Worm (Caenorhabditis elegans): Measurements from ENCODE around the gene prmt-4.

The prmt-4 gene

DNA sequence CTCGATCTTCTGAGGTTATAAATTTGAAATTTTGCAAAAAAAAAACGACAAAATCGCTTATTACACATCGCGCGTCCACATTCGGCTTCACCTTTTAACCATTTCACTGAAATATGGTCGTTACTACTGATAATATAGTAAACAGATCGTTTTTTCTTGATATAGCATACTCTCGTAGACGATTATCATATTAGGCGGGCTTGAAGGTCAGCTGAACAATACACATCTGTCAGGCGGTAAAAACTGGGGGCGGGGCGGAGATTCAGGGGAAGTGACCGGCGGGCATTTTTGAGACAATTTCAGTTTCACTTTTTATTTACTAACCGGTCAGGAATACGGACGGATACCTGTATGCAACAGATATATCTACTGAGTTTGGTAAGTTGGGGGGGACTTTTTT, 11.8 kb upstream of the prmt-4 start, which contains the start of gene C18H7.1:
Gene C18H7.1, plus strand, starts transcription at position 301 of the 400 bp plus-strand sequence.
- TF ChIP-seq unc-62 (GFP tag; optimal IDR thresholded peaks at IDR 0.05): no peak
- TF ChIP-seq efl-3 (GFP tag; optimal IDR thresholded peaks at IDR 0.05): no peak
- TF ChIP-seq ceh-82 (tag; optimal IDR thresholded peaks at IDR 0.05): no peak
- no peak for TF ChIP-seq unc-30 (tag; optimal IDR thresholded peaks at IDR 0.05)
- no peak for TF ChIP-seq elt-2 (tag; optimal IDR thresholded peaks at IDR 0.05)
- TF ChIP-seq alr-1 (tag; optimal IDR thresholded peaks at IDR 0.05; ENCODE audit: borderline replicate concordance): no peak
- TF ChIP-seq snu-23 (GFP tag; optimal IDR thresholded peaks at IDR 0.05): no peak
- peak; percentile 44 for TF ChIP-seq blmp-1 (tag; optimal IDR thresholded peaks at IDR 0.05)
- TF ChIP-seq nhr-12 (tag; optimal IDR thresholded peaks at IDR 0.05): no peak
- TF ChIP-seq mep-1 (tag; optimal IDR thresholded peaks at IDR 0.05): no peak
- no peak for TF ChIP-seq hpl-2 (GFP tag; optimal IDR thresholded peaks at IDR 0.05)
- no peak for TF ChIP-seq zag-1 (tag; optimal IDR thresholded peaks at IDR 0.05)
- no peak for TF ChIP-seq pqm-1 (tag; optimal IDR thresholded peaks at IDR 0.05)
- no peak for TF ChIP-seq dpl-1 (GFP tag; optimal IDR thresholded peaks at IDR 0.05)
- TF ChIP-seq efl-1 (optimal IDR thresholded peaks at IDR 0.05): no peak
- peak in 1 of 2 experiments; percentile 36 for TF ChIP-seq efl-1 (GFP tag; optimal IDR thresholded peaks at IDR 0.05 in 1 of 2)

- TF ChIP-seq unc-86 (tag; optimal IDR thresholded peaks at IDR 0.05) (no peak), lir-3 (tag; optimal IDR thresholded peaks at IDR 0.05; ENCODE audit: poor library complexity) (no peak), unc-62 (GFP tag; optimal IDR thresholded peaks at IDR 0.05) (no peak), ceh-90 (tag; optimal IDR thresholded peaks at IDR 0.05) (no peak), zag-1 (tag; optimal IDR thresholded peaks at IDR 0.05) (no peak), irx-1 (tag; optimal IDR thresholded peaks at IDR 0.05) (no peak), egl-27 (tag; optimal IDR thresholded peaks at IDR 0.05) (no peak), C34B4.2 (tag; optimal IDR thresholded peaks at IDR 0.05) (no peak), snpc-4 (tag; optimal IDR thresholded peaks at IDR 0.05) (no peak), pax-3 (tag; optimal IDR thresholded peaks at IDR 0.05) (no peak), nhr-85 (tag) (no peak), ceh-88 (GFP tag; IDR thresholded peaks at IDR 0.05) (no peak), blmp-1 (tag; optimal IDR thresholded peaks at IDR 0.05) (no peak), rnt-1 (tag; optimal IDR thresholded peaks at IDR 0.05) (no peak), nhr-237 (tag; optimal IDR thresholded peaks at IDR 0.05) (no peak), isw-1 (GFP tag; IDR thresholded peaks at IDR 0.05) (no peak), mep-1 (tag; optimal IDR thresholded peaks at IDR 0.05) (no peak)
Measured at ce11 chrIV:613155-613554, 9.7 kb upstream of the prmt-4 start.

DNA sequence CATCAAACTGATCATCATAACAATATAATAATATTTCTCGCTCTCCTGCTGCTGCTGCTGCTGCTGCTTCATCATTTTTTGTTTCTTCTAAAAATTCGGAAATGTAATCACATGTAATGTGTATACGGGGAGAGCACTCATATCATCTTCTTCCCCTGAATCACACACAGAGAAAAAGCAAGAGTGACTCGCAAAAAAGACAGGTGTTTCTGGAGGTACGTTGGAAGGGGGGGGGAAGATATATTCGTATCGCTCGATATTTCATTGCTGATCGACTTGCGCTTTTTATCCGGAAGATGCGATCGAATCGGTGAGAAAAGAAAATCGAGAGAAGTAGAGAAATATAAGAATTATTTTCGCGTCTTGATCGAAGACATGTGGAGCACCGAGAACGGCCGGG, 4.2 kb upstream of the prmt-4 start:
- no peak for TF ChIP-seq lin-35 (GFP tag; optimal IDR thresholded peaks at IDR 0.05)
- TF ChIP-seq mep-1 (tag; optimal IDR thresholded peaks at IDR 0.05): peak; percentile 8
- peak; percentile 73 for TF ChIP-seq lin-14 (GFP tag; optimal IDR thresholded peaks at IDR 0.05)
- TF ChIP-seq nhr-90 (tag; optimal IDR thresholded peaks at IDR 0.05; ENCODE audit: poor library complexity): no peak
- peak; percentile 35 for TF ChIP-seq rnt-1 (tag; optimal IDR thresholded peaks at IDR 0.05)
- TF ChIP-seq snu-23 (GFP tag; optimal IDR thresholded peaks at IDR 0.05): peak; percentile 25
- TF ChIP-seq nhr-19 (GFP tag; conservative IDR thresholded peaks at IDR 0.05): peak; percentile 18
- peak in 1 of 2 experiments; percentile 42 for TF ChIP-seq lsy-2 (tag; optimal IDR thresholded peaks at IDR 0.05)
- TF ChIP-seq F16B12.6 (tag; optimal IDR thresholded peaks at IDR 0.05): no peak
- TF ChIP-seq nhr-71 (tag; optimal IDR thresholded peaks at IDR 0.05): peak; percentile 67
- TF ChIP-seq dpl-1 (GFP tag; optimal IDR thresholded peaks at IDR 0.05): peak in 1 of 3 experiments; percentile 7
- no peak for TF ChIP-seq nhr-237 (tag; optimal IDR thresholded peaks at IDR 0.05)

DNA sequence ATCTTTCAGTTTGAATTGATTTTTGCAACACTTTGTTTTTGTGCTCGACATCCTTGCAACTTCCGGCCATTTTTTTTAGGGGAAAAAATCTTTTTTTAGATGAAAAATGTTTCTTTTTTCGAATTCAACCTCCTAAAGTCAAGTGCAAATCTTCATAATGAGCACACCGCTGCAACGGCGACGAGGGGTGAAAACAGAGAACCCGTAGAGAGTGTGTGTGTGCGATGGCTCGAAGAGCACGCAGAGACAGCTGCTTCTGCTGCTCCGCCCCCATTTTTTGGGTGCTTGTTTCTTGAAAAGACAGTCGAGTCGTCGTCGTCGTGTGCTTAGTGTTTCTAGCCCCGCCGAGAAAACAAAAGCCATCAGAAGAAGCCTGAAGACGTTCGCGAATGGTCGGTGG, 2.6 kb upstream of the prmt-4 start, which contains the start of gene inx-18:
Gene inx-18, plus strand, starts transcription at position 301 of the 400 bp plus-strand sequence.
- TF ChIP-seq rnt-1 (tag; optimal IDR thresholded peaks at IDR 0.05): peak; percentile 25
- TF ChIP-seq mef-2 (tag; optimal IDR thresholded peaks at IDR 0.05): no peak

All from whole organism, L1 larva.